Worm (Caenorhabditis elegans): ENCODE measurements around the gene cest-3.

cest-3 gene

DNA sequence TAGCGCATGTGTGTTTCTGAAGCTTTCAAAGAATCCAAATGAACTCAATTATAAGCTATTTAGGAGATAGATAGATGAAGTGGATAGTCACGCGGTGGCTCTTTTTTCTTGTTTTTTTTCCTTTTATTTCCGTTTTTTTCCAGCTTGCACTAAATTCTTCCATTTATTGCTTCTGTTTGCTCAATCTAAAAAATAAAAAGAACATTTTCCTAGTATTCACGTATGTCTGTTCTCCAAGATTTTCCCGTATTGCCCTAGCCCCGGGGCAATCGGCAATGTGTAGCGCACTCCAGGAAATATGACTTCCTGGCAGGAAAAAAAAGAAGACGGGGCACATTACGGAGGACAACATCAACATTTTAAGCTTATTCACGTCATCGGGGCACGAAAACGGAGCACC, 39.6 kb upstream of the cest-3 start (continued):
- TF ChIP-seq tlp-1 (tag; optimal IDR thresholded peaks at IDR 0.05) (no peak), hpl-2 (GFP tag; optimal IDR thresholded peaks at IDR 0.05) (no peak), alr-1 (tag; optimal IDR thresholded peaks at IDR 0.05; ENCODE audit: borderline replicate concordance) (no peak), nhr-11 (tag; optimal IDR thresholded peaks at IDR 0.05) (no peak), Y116A8C.19 (tag; optimal IDR thresholded peaks at IDR 0.05; ENCODE audit: borderline replicate concordance) (no peak), ztf-11 (tag; optimal IDR thresholded peaks at IDR 0.05) (no peak), zag-1 (tag; optimal IDR thresholded peaks at IDR 0.05) (no peak), nhr-77 (tag; optimal IDR thresholded peaks at IDR 0.05) (no peak), isw-1 (GFP tag; IDR thresholded peaks at IDR 0.05) (no peak), unc-30 (tag; optimal IDR thresholded peaks at IDR 0.05) (no peak), mdl-1 (tag; optimal IDR thresholded peaks at IDR 0.05) (no peak), lin-14 (GFP tag; optimal IDR thresholded peaks at IDR 0.05) (peak; percentile 73), nhr-47 (tag; optimal IDR thresholded peaks at IDR 0.05) (peak; percentile 36), ceh-8 (GFP tag; optimal IDR thresholded peaks at IDR 0.05) (no peak), skn-1 (tag; optimal IDR thresholded peaks at IDR 0.05) (no peak), nhr-19 (GFP tag; conservative IDR thresholded peaks at IDR 0.05) (no peak), efl-1 (optimal IDR thresholded peaks at IDR 0.05) (no peak), efl-1 (GFP tag; optimal IDR thresholded peaks at IDR 0.05 in 1 of 2) (no peak), egl-27 (tag; optimal IDR thresholded peaks at IDR 0.05) (no peak), nhr-90 (tag; optimal IDR thresholded peaks at IDR 0.05; ENCODE audit: poor library complexity) (no peak), fkh-8 (tag; optimal IDR thresholded peaks at IDR 0.05) (peak; percentile 55), swsn-7 (tag; optimal IDR thresholded peaks at IDR 0.05) (no peak), jun-1 (tag; optimal IDR thresholded peaks at IDR 0.05) (no peak), sup-37 (GFP tag; optimal IDR thresholded peaks at IDR 0.05) (no peak), aha-1 (tag; optimal IDR thresholded peaks at IDR 0.05) (no peak), ama-1 (optimal IDR thresholded peaks at IDR 0.05) (no peak), blmp-1 (tag; optimal IDR thresholded peaks at IDR 0.05) (no peak), lin-39 (tag; optimal IDR thresholded peaks at IDR 0.05) (no peak), nhr-28 (tag; optimal IDR thresholded peaks at IDR 0.05) (no peak), efl-3 (GFP tag; optimal IDR thresholded peaks at IDR 0.05) (no peak), egl-13 (tag; optimal IDR thresholded peaks at IDR 0.05) (peak; percentile 39), mep-1 (tag; optimal IDR thresholded peaks at IDR 0.05) (no peak), nhr-84 (tag; optimal IDR thresholded peaks at IDR 0.05) (no peak), snu-23 (GFP tag; optimal IDR thresholded peaks at IDR 0.05) (no peak), F16B12.6 (tag; optimal IDR thresholded peaks at IDR 0.05) (no peak)

- TF ChIP-seq unc-86 (tag; optimal IDR thresholded peaks at IDR 0.05) (peak; percentile 76), lin-35 (GFP tag; optimal IDR thresholded peaks at IDR 0.05) (peak in 1 of 2 experiments; percentile 20), fos-1 (tag; optimal IDR thresholded peaks at IDR 0.05) (no peak), tbx-2 (tag; optimal IDR thresholded peaks at IDR 0.05) (peak; percentile 26), fkh-8 (tag; optimal IDR thresholded peaks at IDR 0.05) (peak; percentile 17), nhr-71 (tag; optimal IDR thresholded peaks at IDR 0.05) (peak; percentile 52), ztf-11 (tag; optimal IDR thresholded peaks at IDR 0.05) (peak in 1 of 2 experiments; percentile 27), lsy-2 (tag; optimal IDR thresholded peaks at IDR 0.05) (peak; percentile 12 to 22), nhr-47 (tag; optimal IDR thresholded peaks at IDR 0.05) (peak; percentile 59), egl-13 (tag; optimal IDR thresholded peaks at IDR 0.05) (peak; percentile 72), ceh-82 (tag; optimal IDR thresholded peaks at IDR 0.05) (peak in 1 of 3 experiments; percentile 27), sup-37 (GFP tag; optimal IDR thresholded peaks at IDR 0.05) (no peak), efl-3 (GFP tag; optimal IDR thresholded peaks at IDR 0.05) (no peak), dsc-1 (tag; optimal IDR thresholded peaks at IDR 0.05) (peak; percentile 30), mab-9 (GFP tag; IDR thresholded peaks at IDR 0.05) (peak; percentile 62; the same call in 1 of the 2 replicates), jun-1 (tag; optimal IDR thresholded peaks at IDR 0.05) (peak; percentile 38), efl-1 (optimal IDR thresholded peaks at IDR 0.05) (no peak), efl-1 (GFP tag; optimal IDR thresholded peaks at IDR 0.05 in 1 of 2) (no peak), lin-14 (GFP tag; optimal IDR thresholded peaks at IDR 0.05) (peak; percentile 86)
Observed at ce11 chrX:12204334-12204733, 37.1 kb upstream of the cest-3 start.
